Worm (Caenorhabditis elegans) whole organism, young adult: ENCODE data around the gene magu-2.

Experiments
- B0035.1 ChIP-seq: sonication (generic microtip); optimal IDR thresholded peaks from 2 replicates; lab custom pipeline; 2016; ENCODE audit warnings: missing genetic modification characterization, mild to moderate bottlenecking, missing compliant biosample characterization, missing genotype, missing genetic modification reagents
- B0336.3 ChIP-seq: fragments of 200-800 bp; sonication (Bioruptor generic); IDR thresholded peaks from 2 replicates; pipeline ENCODE4 v1.3.6; 2022; ENCODE audit warnings: missing genetic modification characterization, missing compliant biosample characterization
- C06A6.2 ChIP-seq: fragments of 200-800 bp; sonication (Bioruptor generic); conservative IDR thresholded peaks from 2 replicates; pipeline ENCODE4 v1.3.6; 2022; ENCODE audit warnings: missing genetic modification characterization, missing compliant biosample characterization
- D2030.7 ChIP-seq: fragments of 200-800 bp; sonication (Bioruptor generic); IDR thresholded peaks from 2 replicates; pipeline ENCODE4 v1.3.6; 2022; ENCODE audit warnings: missing genetic modification reagents, missing genetic modification characterization, missing compliant biosample characterization
- F10E7.11 ChIP-seq: sonication (generic microtip); optimal IDR thresholded peaks from 2 replicates; lab custom pipeline; 2017; ENCODE audit warnings: mild to moderate bottlenecking, missing genetic modification characterization, moderate library complexity, missing compliant biosample characterization
- F37B4.10 ChIP-seq: fragments of 200-800 bp; sonication (Bioruptor generic); IDR thresholded peaks from 2 replicates; pipeline ENCODE4 v1.3.6; 2022; ENCODE audit warnings: missing genetic modification characterization, missing compliant biosample characterization
- F39B2.1 ChIP-seq: fragments of 200-800 bp; sonication (Bioruptor generic); IDR thresholded peaks from 2 replicates; pipeline ENCODE4 v1.3.6; 2022; ENCODE audit warnings: missing genetic modification reagents, missing genetic modification characterization, missing compliant biosample characterization
- F52B5.7 ChIP-seq: sonication (generic microtip); optimal IDR thresholded peaks from 2 replicates; lab custom pipeline; 2016; ENCODE audit warnings: mild to moderate bottlenecking, missing genetic modification characterization, missing compliant biosample characterization
- F55B11.4 ChIP-seq: sonication (generic microtip); optimal IDR thresholded peaks from 2 replicates; lab custom pipeline; 2016; ENCODE audit warnings: missing compliant biosample characterization, missing genetic modification characterization, borderline replicate concordance; ENCODE audit not compliant: insufficient read depth
- K12H6.12 ChIP-seq: fragments of 200-800 bp; sonication (Bioruptor generic); optimal IDR thresholded peaks from 2 replicates; lab custom pipeline; 2018; ENCODE audit warnings: mild to moderate bottlenecking, missing genetic modification characterization, missing compliant biosample characterization
- T07F8.4 ChIP-seq: sonication (generic microtip); optimal IDR thresholded peaks from 2 replicates; lab custom pipeline; 2016; ENCODE audit warnings: mild to moderate bottlenecking, missing genetic modification characterization, moderate library complexity, missing compliant biosample characterization
- Y79H2A.3 ChIP-seq: fragments of 200-800 bp; sonication (Bioruptor generic); conservative IDR thresholded peaks from 2 replicates; pipeline ENCODE4 v1.3.6; 2022; ENCODE audit warnings: missing genetic modification reagents, missing genetic modification characterization, missing compliant biosample characterization
- attf-5 ChIP-seq: fragments of 200-800 bp; sonication (Bioruptor generic); optimal IDR thresholded peaks from 2 replicates; lab custom pipeline; 2018; ENCODE audit warnings: mild to moderate bottlenecking, missing genetic modification characterization, missing compliant biosample characterization
- bed-2 ChIP-seq: fragments of 200-800 bp; sonication (Bioruptor generic); IDR thresholded peaks from 2 replicates; pipeline ENCODE4 v1.3.6; 2022; ENCODE audit warnings: missing genetic modification reagents, missing genetic modification characterization, missing compliant biosample characterization
- cebp-1 ChIP-seq, 2 experiments: fragments of 200-800 bp in 1 of 2; sonication (Bioruptor generic) in 1 of 2; sonication (generic microtip) in 1 of 2; IDR thresholded peaks in 1 of 2; optimal IDR thresholded peaks in 1 of 2; 2 replicates each; pipeline versions ENCODE4 v1.3.6 to Lab custom; 2017 to 2022; ENCODE audit warnings: missing compliant biosample characterization in 2 of 2, missing genetic modification characterization in 2 of 2, mild to moderate bottlenecking in 1 of 2, missing genetic modification reagents in 1 of 2, moderate library complexity in 1 of 2
- cebp-2 ChIP-seq: fragments of 200-800 bp; sonication (Bioruptor generic); IDR thresholded peaks from 2 replicates; pipeline ENCODE4 v1.3.6; 2022; ENCODE audit warnings: missing genetic modification characterization, missing compliant biosample characterization
- ceh-40 ChIP-seq: fragments of 200-800 bp; sonication (Bioruptor generic); IDR thresholded peaks from 2 replicates; pipeline ENCODE4 v1.3.6; 2022; ENCODE audit warnings: missing genetic modification characterization, missing compliant biosample characterization
- die-1 ChIP-seq: sonication (generic microtip); optimal IDR thresholded peaks from 2 replicates; lab custom pipeline; 2016; ENCODE audit warnings: missing genotype, mild to moderate bottlenecking, missing genetic modification characterization, missing compliant biosample characterization
- dox-1 ChIP-seq: fragments of 200-800 bp; sonication (Bioruptor generic); IDR thresholded peaks from 2 replicates; pipeline ENCODE4 v1.3.6; 2022; ENCODE audit warnings: missing genetic modification reagents, missing genetic modification characterization, missing compliant biosample characterization
- dpff-1 ChIP-seq: sonication (generic microtip); optimal IDR thresholded peaks from 2 replicates; lab custom pipeline; 2017; ENCODE audit warnings: mild to moderate bottlenecking, missing genetic modification characterization, missing compliant biosample characterization
- egl-18 ChIP-seq: fragments of 200-800 bp; sonication (Bioruptor generic); IDR thresholded peaks from 2 replicates; pipeline ENCODE4 v1.3.6; 2022; ENCODE audit warnings: missing genetic modification reagents, missing genetic modification characterization, missing compliant biosample characterization
- egl-44 ChIP-seq: fragments of 200-800 bp; sonication (Bioruptor generic); IDR thresholded peaks from 2 replicates; pipeline ENCODE4 v1.3.6; 2022; ENCODE audit warnings: missing genetic modification reagents, missing genetic modification characterization, missing compliant biosample characterization
- egrh-3 ChIP-seq: fragments of 200-800 bp; sonication (Bioruptor generic); IDR thresholded peaks from 2 replicates; pipeline ENCODE4 v1.3.6; 2022; ENCODE audit warnings: missing genetic modification reagents, missing genetic modification characterization, missing compliant biosample characterization
- ekl-4 ChIP-seq: fragments of 200-800 bp; sonication (Bioruptor generic); IDR thresholded peaks from 2 replicates; pipeline ENCODE4 v1.3.6; 2022; ENCODE audit warnings: missing genetic modification reagents, missing genetic modification characterization, missing compliant biosample characterization
- ets-4 ChIP-seq: fragments of 200-800 bp; sonication (Bioruptor generic); optimal IDR thresholded peaks from 2 replicates; lab custom pipeline; 2018; ENCODE audit warnings: mild to moderate bottlenecking, missing genetic modification characterization, missing compliant biosample characterization
- him-1 ChIP-seq: sonication (generic microtip); optimal IDR thresholded peaks from 2 replicates; lab custom pipeline; 2016; ENCODE audit warnings: missing genotype, missing genetic modification reagents, missing genetic modification characterization, missing compliant biosample characterization
- hlh-26 ChIP-seq: fragments of 200-800 bp; sonication (Bioruptor generic); conservative IDR thresholded peaks from 2 replicates; pipeline ENCODE4 v1.3.6; 2022; ENCODE audit warnings: missing genetic modification reagents, missing genetic modification characterization, missing compliant biosample characterization
- hsf-1 ChIP-seq: fragments of 200-800 bp; sonication (Bioruptor generic); IDR thresholded peaks from 2 replicates; pipeline ENCODE4 v1.3.6; 2022; ENCODE audit warnings: missing genetic modification reagents, missing genetic modification characterization, missing compliant biosample characterization
- let-607 ChIP-seq, 2 experiments: fragments of 200-800 bp in 1 of 2; sonication (Bioruptor generic) in 1 of 2; sonication (generic microtip) in 1 of 2; optimal IDR thresholded peaks; 2 replicates each; lab custom pipeline; 2016 to 2018; ENCODE audit warnings: mild to moderate bottlenecking in 2 of 2, missing compliant biosample characterization in 2 of 2, missing genetic modification characterization in 2 of 2, moderate library complexity in 2 of 2, missing genotype in 1 of 2
- madf-10 ChIP-seq: sonication (generic microtip); optimal IDR thresholded peaks from 2 replicates; lab custom pipeline; 2016; ENCODE audit warnings: mild to moderate bottlenecking, missing genetic modification characterization, missing compliant biosample characterization
- madf-6 ChIP-seq: fragments of 200-800 bp; sonication (Bioruptor generic); IDR thresholded peaks from 2 replicates; pipeline ENCODE4 v1.3.6; 2022; ENCODE audit warnings: missing genetic modification reagents, missing genetic modification characterization, missing compliant biosample characterization
- mes-4 ChIP-seq: sonication (generic microtip); optimal IDR thresholded peaks from 2 replicates; lab custom pipeline; 2016; ENCODE audit warnings: missing genotype, missing genetic modification characterization, missing compliant biosample characterization
- nfya-2 ChIP-seq: fragments of 200-800 bp; sonication (Bioruptor generic); IDR thresholded peaks from 2 replicates; pipeline ENCODE4 v1.3.6; 2022; ENCODE audit warnings: missing genetic modification reagents, missing genetic modification characterization, missing compliant biosample characterization
- nhr-120 ChIP-seq: fragments of 200-800 bp; sonication (Bioruptor generic); IDR thresholded peaks from 2 replicates; pipeline ENCODE4 v1.3.6; 2022; ENCODE audit warnings: missing genetic modification characterization, missing compliant biosample characterization
- nhr-80 ChIP-seq: sonication (generic microtip); optimal IDR thresholded peaks from 2 replicates; lab custom pipeline; 2016; ENCODE audit warnings: missing genetic modification characterization, missing compliant biosample characterization
- pbrm-1 ChIP-seq: fragments of 200-800 bp; sonication (Bioruptor generic); IDR thresholded peaks from 2 replicates; pipeline ENCODE4 v1.3.6; 2022; ENCODE audit warnings: missing genetic modification reagents, missing genetic modification characterization, missing compliant biosample characterization
- rec-8 ChIP-seq, 2 experiments: sonication (generic microtip); optimal IDR thresholded peaks; 2 replicates each; lab custom pipeline; 2016; ENCODE audit warnings: mild to moderate bottlenecking in 2 of 2, missing genetic modification characterization in 2 of 2, missing genetic modification reagents in 2 of 2, missing genotype in 2 of 2, missing biosample characterization in 1 of 2, missing compliant biosample characterization in 1 of 2, moderate library complexity in 1 of 2
- sea-2 ChIP-seq: fragments of 200-800 bp; sonication (Bioruptor generic); IDR thresholded peaks from 2 replicates; pipeline ENCODE4 v1.3.6; 2022; ENCODE audit warnings: missing genetic modification characterization, missing compliant biosample characterization
- snpc-1.1 ChIP-seq: sonication (generic microtip); optimal IDR thresholded peaks from 2 replicates; lab custom pipeline; 2017; ENCODE audit warnings: missing genetic modification characterization, mild to moderate bottlenecking, missing compliant biosample characterization, antibody characterized with exemption, moderate library complexity, missing genotype, missing genetic modification reagents; ENCODE audit not compliant: insufficient read depth
- snpc-1.3 ChIP-seq: sonication (generic microtip); optimal IDR thresholded peaks from 2 replicates; lab custom pipeline; 2017; ENCODE audit warnings: missing genetic modification characterization, mild to moderate bottlenecking, missing compliant biosample characterization, antibody characterized with exemption, moderate library complexity, missing genotype, missing genetic modification reagents; ENCODE audit not compliant: insufficient read depth
- snpc-4 ChIP-seq, 5 experiments: fragments of 150-350 bp in 1 of 5; sonication (generic microtip) in 4 of 5; optimal IDR thresholded peaks; 2 replicates each; lab custom pipeline; 2014 to 2018; ENCODE audit warnings: missing genetic modification characterization in 5 of 5, missing biosample characterization in 3 of 5, antibody characterized with exemption in 2 of 5, mild to moderate bottlenecking in 2 of 5, missing compliant biosample characterization in 2 of 5, missing genotype in 2 of 5, moderate library complexity in 2 of 5, missing genetic modification reagents in 1 of 5
- somi-1 ChIP-seq: fragments of 200-800 bp; sonication (Bioruptor generic); optimal IDR thresholded peaks from 2 replicates; lab custom pipeline; 2018; ENCODE audit warnings: mild to moderate bottlenecking, missing genetic modification characterization, missing compliant biosample characterization
- tbp1 ChIP-seq: fragments of 200-800 bp; sonication (Bioruptor generic); optimal IDR thresholded peaks from 2 replicates; lab custom pipeline; 2018; ENCODE audit warnings: mild to moderate bottlenecking, missing genetic modification characterization, missing compliant biosample characterization
- tlf-1 ChIP-seq: fragments of 200-800 bp; sonication (Bioruptor generic); optimal IDR thresholded peaks from 2 replicates; lab custom pipeline; 2018; ENCODE audit warnings: mild to moderate bottlenecking, missing genetic modification characterization, missing compliant biosample characterization
- ztf-22 ChIP-seq: fragments of 200-800 bp; sonication (Bioruptor generic); optimal IDR thresholded peaks from 2 replicates; lab custom pipeline; 2018; ENCODE audit warnings: mild to moderate bottlenecking, missing genetic modification characterization, moderate library complexity, missing compliant biosample characterization
- ztf-28 ChIP-seq: fragments of 200-800 bp; sonication (Bioruptor generic); IDR thresholded peaks from 2 replicates; pipeline ENCODE4 v1.3.6; 2022; ENCODE audit warnings: missing genetic modification reagents, missing genetic modification characterization, missing compliant biosample characterization

magu-2 gene

DNA sequence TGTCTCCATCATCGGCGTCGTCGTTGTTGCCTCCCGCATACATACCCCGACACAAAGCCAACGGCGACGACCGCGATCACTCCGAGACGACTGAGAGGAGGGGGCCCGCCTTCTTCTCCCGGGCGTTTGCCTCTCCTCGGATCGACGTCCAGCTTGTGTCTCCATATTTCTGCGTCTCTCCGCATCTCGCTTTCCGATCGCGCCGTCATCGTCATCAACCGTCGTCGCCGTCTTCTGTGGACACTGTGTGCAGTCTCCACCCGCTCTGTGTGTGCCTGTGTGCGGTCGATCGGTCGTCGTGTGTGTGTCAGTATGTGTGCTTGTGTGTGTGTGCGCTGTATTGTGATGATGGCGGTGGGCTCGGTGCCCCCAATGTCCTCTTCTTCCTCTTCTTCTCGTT, 15.3 kb downstream of the magu-2 start (continued):
- TF ChIP-seq D2030.7 (GFP tag; lab: Robert Waterston, UW) (0 out of 2 replicates have a peak, but pooled peaks have one; percentile 25), madf-6 (GFP tag; lab: Robert Waterston, UW) (no peak), T07F8.4 (tag; lab: Kevin White, UChicago) (no peak), him-1 (no peak), dpff-1 (tag; lab: Kevin White, UChicago) (no peak), sea-2 (GFP tag; lab: Robert Waterston, UW) (0 out of 2 replicates have a peak, but pooled peaks have one; percentile 19), die-1 (no peak), F39B2.1 (GFP tag; lab: Robert Waterston, UW) (no peak), F37B4.10 (GFP tag; lab: Robert Waterston, UW) (0 out of 2 replicates have a peak, but pooled peaks have one; percentile 17), C06A6.2 (no peak), cebp-1 (GFP tag; IDR thresholded peaks at IDR 0.05; lab: Robert Waterston, UW) (no peak), cebp-1 (tag; optimal IDR thresholded peaks at IDR 0.05; lab: Kevin White, UChicago) (peak; percentile 61), snpc-1.3 (tag; lab: Kevin White, UChicago) (no peak), ztf-22 (GFP tag; lab: Kevin White, UChicago) (no peak), snpc-1.1 (tag; lab: Kevin White, UChicago) (no peak), nfya-2 (GFP tag; lab: Robert Waterston, UW) (no peak), dox-1 (GFP tag; lab: Robert Waterston, UW) (peak; percentile 59; the same call in 1 of the 2 replicates), hlh-26 (no peak), attf-5 (GFP tag; lab: Kevin White, UChicago) (peak; percentile 68), pbrm-1 (GFP tag; lab: Robert Waterston, UW) (no peak), egrh-3 (GFP tag; lab: Robert Waterston, UW) (peak; percentile 80; the same call in 1 of the 2 replicates), B0336.3 (GFP tag; lab: Robert Waterston, UW) (no peak), somi-1 (GFP tag; lab: Kevin White, UChicago) (no peak), madf-10 (tag; lab: Kevin White, UChicago) (no peak), tbp1 (GFP tag; lab: Kevin White, UChicago) (peak; percentile 8), cebp-2 (GFP tag; lab: Robert Waterston, UW) (no peak), K12H6.12 (tag; lab: Kevin White, UChicago) (peak; percentile 54), F10E7.11 (no peak), F55B11.4 (tag; lab: Kevin White, UChicago) (no peak), let-607 (tag; optimal IDR thresholded peaks at IDR 0.05; lab: Kevin White, UChicago) (no peak), F52B5.7 (no peak), nhr-120 (GFP tag; lab: Robert Waterston, UW) (no peak), Y79H2A.3 (GFP tag; lab: Robert Waterston, UW) (no peak), ceh-40 (no peak), ztf-28 (no peak), rec-8 (tag; optimal IDR thresholded peaks at IDR 0.05; lab: Kevin White, UChicago) (no peak), bed-2 (GFP tag; lab: Robert Waterston, UW) (0 out of 2 replicates have a peak, but pooled peaks have one; percentile 47), egl-44 (GFP tag; lab: Robert Waterston, UW) (peak; percentile 43; the same call in 1 of the 2 replicates), mes-4 (tag; lab: Kevin White, UChicago) (no peak), nhr-80 (tag; lab: Kevin White, UChicago) (peak; percentile 75), ekl-4 (GFP tag; lab: Robert Waterston, UW) (no peak), snpc-4 (GFP tag; optimal IDR thresholded peaks at IDR 0.05; lab: Kevin White, UChicago) (no peak), snpc-4 (tag; optimal IDR thresholded peaks at IDR 0.05; lab: Kevin White, UChicago) (peak in 1 of 4 experiments; percentile 2), B0035.1 (tag; lab: Kevin White, UChicago) (no peak), hsf-1 (GFP tag; lab: Robert Waterston, UW) (no peak), egl-18 (no peak), tlf-1 (no peak), ets-4 (GFP tag; lab: Kevin White, UChicago) (no peak)
